Fruit fly (Drosophila melanogaster) whole organism, wandering third instar larva: Measurements from ENCODE around the gene CG14312.

Source experiments
- Dfd ChIP-seq: fragments of >200 bp; optimal IDR thresholded peaks from 2 replicates; lab custom pipeline; 2017; ENCODE audit warnings: missing biosample characterization, missing genetic modification characterization
- Hnf4 ChIP-seq: fragments of 200-800 bp; sonication (Bioruptor generic); optimal IDR thresholded peaks from 2 replicates; lab custom pipeline; 2016; ENCODE audit warnings: missing biosample characterization, mild to moderate bottlenecking, missing genetic modification characterization
- Hr78 ChIP-seq: fragments of >200 bp; optimal IDR thresholded peaks from 2 replicates; lab custom pipeline; 2017; ENCODE audit warnings: missing biosample characterization, missing genetic modification characterization
- Hr83 ChIP-seq: fragments of 200-300 bp; sonication (Bioruptor generic); optimal IDR thresholded peaks from 2 replicates; lab custom pipeline; 2016; ENCODE audit warnings: missing biosample characterization, mild to moderate bottlenecking, missing genetic modification characterization, moderate library complexity; ENCODE audit not compliant: poor library complexity, severe bottlenecking
- Jra ChIP-seq: sonication (Bioruptor generic); optimal IDR thresholded peaks from 2 replicates; lab custom pipeline; 2016; ENCODE audit warnings: missing biosample characterization, missing genetic modification characterization
- Mio ChIP-seq: sonication (Bioruptor generic); optimal IDR thresholded peaks from 2 replicates; lab custom pipeline; 2016; ENCODE audit warnings: missing biosample characterization, missing genetic modification characterization
- Myc ChIP-seq: fragments of >200 bp; optimal IDR thresholded peaks from 2 replicates; lab custom pipeline; 2017
- N ChIP-seq: fragments of >200 bp; optimal IDR thresholded peaks from 2 replicates; lab custom pipeline; 2018; ENCODE audit warnings: missing biosample characterization, missing external identifiers, missing genetic modification characterization
- OdsH ChIP-seq: fragments of 200-800 bp; sonication (Bioruptor generic); optimal IDR thresholded peaks from 2 replicates; lab custom pipeline; 2016; ENCODE audit warnings: missing biosample characterization, mild to moderate bottlenecking, missing genetic modification characterization
- Rel ChIP-seq, 2 experiments: fragments of 200-800 bp; sonication (Bioruptor generic) in 1 of 2; optimal IDR thresholded peaks; 2 replicates in 1 of 2; 3 replicates in 1 of 2; lab custom pipeline; 2016 to 2019; ENCODE audit warnings: mild to moderate bottlenecking in 2 of 2, missing biosample characterization in 2 of 2, missing genetic modification characterization in 2 of 2, moderate library complexity in 1 of 2
- Sp1 ChIP-seq: fragments of 200-800 bp; sonication (Bioruptor generic); optimal IDR thresholded peaks from 3 replicates; lab custom pipeline; 2019; ENCODE audit warnings: missing biosample characterization, mild to moderate bottlenecking, missing genetic modification characterization, moderate library complexity
- Vsx2 ChIP-seq: fragments of 200-300, 225-300 bp; sonication (Bioruptor generic); optimal IDR thresholded peaks from 2 replicates; lab custom pipeline; 2018; ENCODE audit warnings: missing biosample characterization, missing genetic modification characterization; ENCODE audit not compliant: partially characterized antibody
- brk ChIP-seq: fragments of 200-800 bp; sonication (Bioruptor generic); optimal IDR thresholded peaks from 2 replicates; lab custom pipeline; 2016; ENCODE audit warnings: missing biosample characterization, mild to moderate bottlenecking, missing genetic modification characterization
- dmrt93B ChIP-seq: fragments of 200-800 bp; sonication (Bioruptor generic); optimal IDR thresholded peaks from 2 replicates; lab custom pipeline; 2018; ENCODE audit warnings: missing biosample characterization, mild to moderate bottlenecking, missing genetic modification characterization
- dsf ChIP-seq: sonication (Bioruptor generic); optimal IDR thresholded peaks from 2 replicates; lab custom pipeline; 2016; ENCODE audit warnings: missing biosample characterization, missing genetic modification characterization, borderline replicate concordance
- fru ChIP-seq: fragments of 200-800 bp; sonication (Bioruptor generic); optimal IDR thresholded peaks from 3 replicates; lab custom pipeline; 2016; ENCODE audit warnings: missing biosample characterization, mild to moderate bottlenecking, missing genetic modification characterization
- h ChIP-seq: fragments of 200-800 bp; sonication (Bioruptor generic); optimal IDR thresholded peaks from 3 replicates; lab custom pipeline; 2016; ENCODE audit warnings: missing biosample characterization, mild to moderate bottlenecking, missing genetic modification characterization
- jim ChIP-seq: fragments of 175-275, 200-325 bp; sonication (Bioruptor generic); optimal IDR thresholded peaks from 2 replicates; lab custom pipeline; 2016; ENCODE audit warnings: missing biosample characterization, mild to moderate bottlenecking, missing genetic modification characterization
- lola ChIP-seq: fragments of >200 bp; optimal IDR thresholded peaks from 2 replicates; lab custom pipeline; 2017; ENCODE audit warnings: missing biosample characterization, missing genetic modification characterization
- pan ChIP-seq: fragments of >200 bp; optimal IDR thresholded peaks from 2 replicates; lab custom pipeline; 2017
- psq ChIP-seq: fragments of 200-800 bp; sonication (Bioruptor generic); optimal IDR thresholded peaks from 3 replicates; lab custom pipeline; 2017; ENCODE audit warnings: missing biosample characterization, mild to moderate bottlenecking, missing genetic modification characterization, moderate library complexity
- rgr ChIP-seq: fragments of 200-800 bp; sonication (Bioruptor generic); optimal IDR thresholded peaks from 3 replicates; lab custom pipeline; 2016; ENCODE audit warnings: missing biosample characterization, mild to moderate bottlenecking, missing genetic modification characterization
- sage ChIP-seq: fragments of 200-800 bp; sonication (Bioruptor generic); optimal IDR thresholded peaks from 2 replicates; lab custom pipeline; 2016; ENCODE audit warnings: missing biosample characterization, mild to moderate bottlenecking, missing genetic modification characterization
- sv ChIP-seq: fragments of 200-800 bp; sonication (Bioruptor generic); optimal IDR thresholded peaks from 3 replicates; lab custom pipeline; 2016; ENCODE audit warnings: missing biosample characterization, missing genetic modification characterization
- tai ChIP-seq: sonication (Bioruptor generic); optimal IDR thresholded peaks from 2 replicates; lab custom pipeline; 2016; ENCODE audit warnings: missing biosample characterization, missing genetic modification characterization
- usp ChIP-seq: fragments of >200 bp; optimal IDR thresholded peaks from 2 replicates; lab custom pipeline; 2017; ENCODE audit warnings: missing biosample characterization, missing genetic modification characterization
- woc ChIP-seq: sonication (Bioruptor generic); optimal IDR thresholded peaks from 2 replicates; lab custom pipeline; 2016; ENCODE audit warnings: missing biosample characterization, mild to moderate bottlenecking, missing genetic modification characterization

Gene CG14312

dm6 chr3R:18296737-18297136 is 13.4 kb upstream of the CG14312 start:
- no peak for TF ChIP-seq Myc
- TF ChIP-seq tai: no peak
- no peak for TF ChIP-seq jim (GFP tag; lab: Kevin White, UChicago)
- no peak for TF ChIP-seq pan (lab: Kevin White, UChicago)
- TF ChIP-seq Mio: no peak
- no peak for TF ChIP-seq Vsx2 (GFP tag; lab: Kevin White, UChicago)
- no peak for TF ChIP-seq Sp1
- TF ChIP-seq dsf (GFP tag; lab: Kevin White, UChicago): no peak
- TF ChIP-seq N (GFP tag; lab: Kevin White, UChicago): no peak
- no peak for TF ChIP-seq woc (GFP tag; lab: Kevin White, UChicago)
- TF ChIP-seq Jra: no peak
- no peak for TF ChIP-seq Hr78
- no peak for TF ChIP-seq brk
- no peak for TF ChIP-seq psq (GFP tag; lab: Kevin White, UChicago)
- TF ChIP-seq rgr (GFP tag; lab: Kevin White, UChicago): no peak
- no peak for TF ChIP-seq usp (GFP tag; lab: Kevin White, UChicago)
- no peak for TF ChIP-seq sv (GFP tag; lab: Kevin White, UChicago)
- TF ChIP-seq Dfd (GFP tag; lab: Kevin White, UChicago): no peak
- TF ChIP-seq fru (GFP tag; lab: Kevin White, UChicago): no peak

- TF ChIP-seq OdsH (GFP tag; lab: Kevin White, UChicago): peak; percentile 13
- TF ChIP-seq lola (GFP tag; lab: Kevin White, UChicago): no peak
- no peak for TF ChIP-seq Rel (GFP tag; optimal IDR thresholded peaks at IDR 0.05; lab: Kevin White, UChicago)
- TF ChIP-seq Rel (tag; optimal IDR thresholded peaks at IDR 0.05; lab: Kevin White, UChicago): peak; percentile 18
These were observed 12.8 kb upstream of the CG14312 start for dm6 chr3R:18296084-18296483.

- TF ChIP-seq h (GFP tag; lab: Kevin White, UChicago) (peak; percentile 16), usp (GFP tag; lab: Kevin White, UChicago) (no peak)
These were observed 12.1 kb upstream of the CG14312 start for dm6 chr3R:18295262-18295944.

DNA sequence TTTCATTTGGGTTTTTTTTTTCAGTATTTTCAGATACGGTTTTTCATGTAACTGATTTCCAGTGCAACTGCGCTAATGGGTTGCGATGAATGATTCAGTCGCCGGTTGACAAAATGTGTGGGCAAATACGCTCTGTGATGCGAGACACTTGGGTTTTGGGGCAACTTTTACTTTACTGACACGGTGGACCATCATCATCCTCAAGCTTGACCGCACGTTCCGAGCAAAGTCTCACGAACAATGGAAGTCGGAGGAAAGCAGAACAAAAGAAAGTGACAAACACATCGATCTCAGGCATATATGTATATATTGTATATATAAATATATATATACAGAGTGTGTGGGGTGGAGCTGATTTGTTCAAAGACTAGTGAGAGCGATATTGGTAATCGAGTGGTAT is 11.2 kb upstream of the CG14312 start:
- no peak for TF ChIP-seq rgr (GFP tag; lab: Kevin White, UChicago)
- no peak for TF ChIP-seq Vsx2 (GFP tag; lab: Kevin White, UChicago)

DNA sequence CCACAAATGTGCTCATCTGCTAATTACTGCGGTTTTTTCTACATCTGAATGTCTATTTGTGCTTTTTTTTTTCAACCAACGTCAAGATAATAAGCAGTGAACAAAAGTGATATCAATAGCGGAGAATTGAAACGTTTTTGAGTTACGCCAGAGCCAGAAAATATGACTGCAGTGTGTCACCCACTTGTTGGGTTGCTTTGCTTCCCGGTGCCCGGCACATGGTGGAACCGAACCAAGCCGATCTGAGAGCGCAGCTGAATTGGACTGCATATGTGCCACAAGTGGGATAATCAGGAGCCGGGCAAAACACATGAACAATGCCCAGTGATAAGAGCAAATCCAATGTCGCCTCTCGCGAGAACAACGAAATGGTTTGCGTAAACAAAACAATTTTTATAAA is 9.0 kb upstream of the CG14312 start:
- TF ChIP-seq Dfd (GFP tag; lab: Kevin White, UChicago) (no peak), Rel (GFP tag; optimal IDR thresholded peaks at IDR 0.05; lab: Kevin White, UChicago) (no peak), Rel (tag; optimal IDR thresholded peaks at IDR 0.05; lab: Kevin White, UChicago) (peak; percentile 77), Hr83 (GFP tag; lab: Kevin White, UChicago) (no peak), Sp1 (no peak)

DNA sequence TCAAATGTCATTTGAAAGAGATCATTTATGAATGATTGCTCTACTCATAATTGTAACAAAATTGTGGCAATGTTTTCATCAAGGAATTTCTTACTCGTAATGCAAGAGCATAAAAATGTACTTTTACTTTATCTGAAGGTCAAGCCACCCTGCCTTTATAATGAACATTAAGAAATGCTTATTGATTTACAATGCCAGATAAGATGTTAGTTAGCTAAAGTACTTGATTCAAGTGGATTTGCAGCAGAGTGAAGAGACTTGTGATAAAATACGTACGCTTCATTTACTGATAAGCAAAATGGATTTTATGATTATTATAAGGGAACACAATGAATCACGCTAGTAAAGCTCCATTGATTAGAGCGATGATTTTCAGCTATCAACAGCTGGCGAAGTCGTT is 8.5 kb upstream of the CG14312 start:
- TF ChIP-seq Mio: no peak
- no peak for TF ChIP-seq N (GFP tag; lab: Kevin White, UChicago)
- TF ChIP-seq h (GFP tag; lab: Kevin White, UChicago): peak; percentile 1
- no peak for TF ChIP-seq fru (GFP tag; lab: Kevin White, UChicago)
- TF ChIP-seq lola (GFP tag; lab: Kevin White, UChicago): no peak

DNA sequence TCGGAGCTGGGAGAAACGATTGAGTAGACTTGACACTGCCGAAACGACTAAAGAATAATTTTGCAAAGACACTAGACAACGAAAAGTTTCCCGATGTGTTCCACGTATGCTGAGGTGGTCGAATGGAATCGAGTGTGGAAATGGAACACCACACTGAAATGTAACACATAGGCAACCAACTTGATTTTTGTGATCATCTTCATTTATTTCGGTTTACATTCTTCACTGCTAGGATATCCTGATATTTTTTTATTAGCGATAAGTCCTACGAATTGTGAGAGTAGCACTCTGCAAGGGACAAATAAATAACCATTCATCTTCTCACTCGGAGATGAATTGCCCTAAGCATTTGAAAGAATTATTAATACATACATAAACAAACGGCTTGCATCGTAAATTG is 5.3 kb upstream of the CG14312 start, which contains the start of gene CG7131:
TSS of gene CG7131 (minus strand) at position 101 of the 400 bp plus-strand sequence.
- TF ChIP-seq N (GFP tag; lab: Kevin White, UChicago) (no peak), sage (no peak), usp (GFP tag; lab: Kevin White, UChicago) (no peak), tai (no peak), Hnf4 (GFP tag; lab: Kevin White, UChicago) (no peak), Vsx2 (GFP tag; lab: Kevin White, UChicago) (no peak), Mio (no peak), dmrt93B (GFP tag; lab: Kevin White, UChicago) (no peak)
